Worm (Caenorhabditis elegans): ENCODE results near the gene rpn-13.

Gene rpn-13

DNA sequence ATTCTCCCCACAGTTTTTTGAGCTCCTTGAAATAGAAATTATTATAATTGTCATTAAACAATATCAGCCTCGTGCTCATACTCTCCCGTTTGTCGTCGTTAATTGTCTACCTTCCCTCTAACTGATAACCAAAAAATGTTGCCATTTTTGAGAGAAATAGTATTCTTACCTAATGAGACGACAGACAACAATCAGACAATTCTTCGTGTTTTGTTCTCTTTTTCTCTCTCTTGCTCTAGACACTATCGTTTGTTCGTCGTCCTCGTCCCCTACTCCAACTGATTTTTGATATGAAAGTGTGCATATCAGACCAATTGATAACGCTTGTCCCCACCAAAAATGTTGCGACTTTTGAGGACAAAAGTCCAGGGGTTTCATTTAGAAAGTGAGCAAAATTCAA lies 19.8 kb upstream of the rpn-13 start:
- TF ChIP-seq elt-4 (tag; optimal IDR thresholded peaks at IDR 0.05), result no peak
- peak; percentile 91 for TF ChIP-seq elt-2 (tag; optimal IDR thresholded peaks at IDR 0.05)

DNA sequence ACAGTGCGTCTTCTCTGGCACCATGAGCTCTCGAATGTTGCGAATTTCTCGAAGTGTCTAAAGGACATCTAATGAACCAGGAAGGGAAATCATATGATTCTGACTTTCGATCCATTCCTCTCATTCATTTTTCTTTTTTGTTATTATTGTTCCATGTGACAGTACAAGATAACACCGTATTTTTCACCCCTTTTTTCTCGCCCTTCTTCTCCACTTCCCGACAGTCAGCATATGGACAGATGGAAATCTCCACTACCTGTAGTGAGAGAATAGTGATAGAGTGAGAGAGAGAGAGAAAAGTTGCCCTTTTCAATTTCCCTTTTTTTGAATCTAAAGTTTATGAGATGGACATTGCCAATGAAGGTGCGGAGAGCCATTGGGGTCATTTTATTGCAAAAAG lies 19.1 kb upstream of the rpn-13 start:
- no peak for TF ChIP-seq hlh-6 (tag; optimal IDR thresholded peaks at IDR 0.05)
- no peak for TF ChIP-seq ceh-18 (tag; optimal IDR thresholded peaks at IDR 0.05)
- no peak for TF ChIP-seq gmeb-2 (tag; optimal IDR thresholded peaks at IDR 0.05)
- no peak for TF ChIP-seq madf-2 (tag; optimal IDR thresholded peaks at IDR 0.05)
- no peak for TF ChIP-seq T23F11.4 (GFP tag; optimal IDR thresholded peaks at IDR 0.05)
- TF ChIP-seq ceh-30 (tag; optimal IDR thresholded peaks at IDR 0.05), result no peak
- no peak for TF ChIP-seq syd-9 (tag; optimal IDR thresholded peaks at IDR 0.05)
- TF ChIP-seq nhr-232 (tag; optimal IDR thresholded peaks at IDR 0.05), result no peak
- no peak for TF ChIP-seq pat-9 (tag; optimal IDR thresholded peaks at IDR 0.05)
- TF ChIP-seq hlh-15 (tag; optimal IDR thresholded peaks at IDR 0.05), result no peak
- no peak for TF ChIP-seq ceh-31 (tag; optimal IDR thresholded peaks at IDR 0.05)
- no peak for TF ChIP-seq pax-1 (tag; optimal IDR thresholded peaks at IDR 0.05)
- no peak for TF ChIP-seq ceh-14 (tag; optimal IDR thresholded peaks at IDR 0.05)
- TF ChIP-seq ttx-3 (tag; optimal IDR thresholded peaks at IDR 0.05), result no peak
- no peak for TF ChIP-seq ceh-34 (tag; optimal IDR thresholded peaks at IDR 0.05)
- no peak for TF ChIP-seq elt-4 (tag; optimal IDR thresholded peaks at IDR 0.05)
- TF ChIP-seq odd-2 (tag; optimal IDR thresholded peaks at IDR 0.05), result no peak
- no peak for TF ChIP-seq ets-4 (tag; optimal IDR thresholded peaks at IDR 0.05)
- TF ChIP-seq ztf-16 (tag; optimal IDR thresholded peaks at IDR 0.05), result no peak

DNA sequence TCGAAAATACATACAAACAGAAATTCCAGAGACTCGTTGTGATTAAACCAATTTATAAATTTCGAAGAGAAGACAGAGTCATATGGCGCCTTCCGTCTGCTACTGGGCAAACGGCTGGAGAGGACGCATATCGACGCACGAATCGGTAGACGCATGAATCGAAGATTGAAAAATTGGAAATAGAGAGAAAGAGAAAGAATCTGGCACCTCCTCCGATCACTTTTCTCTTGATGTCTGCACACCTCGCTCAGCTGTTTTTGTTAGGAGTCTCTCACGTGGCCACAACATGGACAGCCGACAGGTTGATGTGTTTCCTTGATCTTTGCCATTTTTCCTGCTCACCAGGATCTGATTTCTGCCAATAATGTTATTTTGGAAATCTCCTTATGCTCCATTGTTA lies 18.4 kb upstream of the rpn-13 start:
- TF ChIP-seq unc-55 (GFP tag; optimal IDR thresholded peaks at IDR 0.05) (peak; percentile 25), ceh-18 (tag; optimal IDR thresholded peaks at IDR 0.05) (peak; percentile 34), unc-3 (GFP tag; conservative IDR thresholded peaks at IDR 0.05) (no peak), unc-3 (tag; optimal IDR thresholded peaks at IDR 0.05) (no peak)

DNA sequence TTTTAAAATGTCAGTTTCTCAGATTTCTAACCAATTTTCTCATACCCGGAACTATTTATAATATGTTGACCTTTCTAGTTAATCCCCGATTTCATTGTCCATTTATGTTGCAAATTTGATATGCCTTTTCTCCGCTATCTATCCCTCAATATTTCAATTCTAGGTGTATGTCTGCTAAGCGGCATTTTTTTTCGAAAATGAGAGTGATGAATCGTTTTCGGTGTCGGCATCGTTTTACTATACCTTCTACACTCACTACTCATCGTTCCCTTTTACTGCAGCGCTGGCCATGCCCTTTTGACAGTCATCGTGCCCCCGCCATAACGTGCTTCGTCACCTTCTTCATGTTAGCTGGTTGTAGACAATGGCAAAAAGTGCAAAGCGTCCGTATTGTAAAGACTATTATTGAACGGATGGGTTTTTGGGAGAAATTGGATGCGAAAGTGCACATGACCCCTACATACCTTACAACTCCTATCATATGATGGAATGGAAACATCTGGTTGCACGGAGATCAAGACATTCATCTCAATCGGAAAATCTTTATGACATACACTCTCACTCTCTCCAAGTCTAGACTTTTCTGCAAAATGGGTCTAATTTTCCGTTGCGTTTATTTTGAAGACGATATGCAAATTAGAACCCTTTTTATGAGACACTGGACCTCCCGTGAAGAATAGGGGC lies 17.6 kb upstream of the rpn-13 start:
- TF ChIP-seq C38D4.7 (GFP tag; optimal IDR thresholded peaks at IDR 0.05), result no peak
- peak; percentile 2 for TF ChIP-seq hlh-30 (tag; optimal IDR thresholded peaks at IDR 0.05; ENCODE audit: insufficient read depth)

DNA sequence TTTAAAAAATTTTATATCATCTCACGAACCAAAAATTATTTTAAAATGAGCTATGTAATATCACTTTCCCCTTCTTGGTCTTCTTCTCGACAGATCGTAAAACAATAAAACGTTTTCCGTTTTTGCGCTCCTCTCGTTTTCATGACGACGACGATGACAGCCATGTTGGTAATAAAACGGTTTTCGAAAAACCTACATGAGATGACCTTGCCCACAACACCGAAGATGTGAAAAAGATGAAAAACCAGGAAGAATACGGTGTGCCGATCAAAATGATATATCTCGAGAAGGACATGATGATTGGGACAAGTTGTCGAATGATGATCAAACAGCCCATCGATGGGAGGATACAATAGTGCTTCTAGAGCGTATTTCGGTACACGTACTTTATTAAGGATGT lies 17.0 kb upstream of the rpn-13 start:
- no peak for TF ChIP-seq syd-9 (tag; optimal IDR thresholded peaks at IDR 0.05)
- TF ChIP-seq pat-9 (tag; optimal IDR thresholded peaks at IDR 0.05), result no peak
- no peak for TF ChIP-seq pha-2 (tag; optimal IDR thresholded peaks at IDR 0.05)
- no peak for TF ChIP-seq ceh-31 (tag; optimal IDR thresholded peaks at IDR 0.05)
- TF ChIP-seq T23F11.4 (GFP tag; optimal IDR thresholded peaks at IDR 0.05), result no peak
- TF ChIP-seq elt-4 (tag; optimal IDR thresholded peaks at IDR 0.05), result no peak
- no peak for TF ChIP-seq zip-5 (tag; optimal IDR thresholded peaks at IDR 0.05)
- no peak for TF ChIP-seq nhr-11 (tag; optimal IDR thresholded peaks at IDR 0.05)
- TF ChIP-seq ceh-14 (tag; optimal IDR thresholded peaks at IDR 0.05), result no peak
- no peak for TF ChIP-seq lim-6 (tag; optimal IDR thresholded peaks at IDR 0.05)
- TF ChIP-seq ceh-22 (tag; optimal IDR thresholded peaks at IDR 0.05), result no peak
- no peak for TF ChIP-seq lin-11 (tag; optimal IDR thresholded peaks at IDR 0.05)
- TF ChIP-seq madf-2 (tag; optimal IDR thresholded peaks at IDR 0.05), result no peak

- TF ChIP-seq gmeb-2 (tag; optimal IDR thresholded peaks at IDR 0.05) (no peak), ahr-1 (tag; optimal IDR thresholded peaks at IDR 0.05) (no peak), ttx-3 (tag; optimal IDR thresholded peaks at IDR 0.05) (no peak), K09A11.1 (tag; optimal IDR thresholded peaks at IDR 0.05; ENCODE audit: insufficient read depth) (no peak), ceh-24 (tag; optimal IDR thresholded peaks at IDR 0.05) (no peak), mec-3 (tag; optimal IDR thresholded peaks at IDR 0.05; ENCODE audit: borderline replicate concordance) (no peak), zip-5 (tag; optimal IDR thresholded peaks at IDR 0.05) (no peak), ceh-30 (tag; optimal IDR thresholded peaks at IDR 0.05) (no peak), pros-1 (tag; optimal IDR thresholded peaks at IDR 0.05) (no peak), pha-2 (tag; optimal IDR thresholded peaks at IDR 0.05) (no peak), rnt-1 (tag; optimal IDR thresholded peaks at IDR 0.05) (no peak), C08G9.2 (tag; optimal IDR thresholded peaks at IDR 0.05) (no peak), syd-9 (tag; optimal IDR thresholded peaks at IDR 0.05) (no peak), sox-4 (tag; optimal IDR thresholded peaks at IDR 0.05) (no peak), pat-9 (tag; optimal IDR thresholded peaks at IDR 0.05) (no peak)
Measured at ce11 chrIII:6356764-6357163, 15.0 kb upstream of the rpn-13 start.

Measured in whole organism, late embryonic.